Worm (Caenorhabditis elegans) whole organism, L4 larva: ENCODE measurements around the gene sec-6.

Source experiments
- F26F4.8 ChIP-seq: fragments of 200-800 bp; sonication (Bioruptor generic); conservative IDR thresholded peaks from 2 replicates; pipeline ENCODE4 v1.3.6; 2022; ENCODE audit warnings: missing genetic modification characterization, missing compliant biosample characterization
- fos-1 ChIP-seq: fragments of 150-350 bp; optimal IDR thresholded peaks from 2 replicates; lab custom pipeline; 2014; ENCODE audit warnings: missing biosample characterization, missing genetic modification characterization
- hlh-30 ChIP-seq: sonication (generic microtip); optimal IDR thresholded peaks from 2 replicates; lab custom pipeline; 2017; ENCODE audit warnings: antibody characterized with exemption, mild to moderate bottlenecking, missing genetic modification characterization, missing compliant biosample characterization; ENCODE audit not compliant: insufficient read depth
- nhr-77 ChIP-seq: fragments of 150-350 bp; optimal IDR thresholded peaks from 2 replicates; lab custom pipeline; 2014; ENCODE audit warnings: missing biosample characterization, missing genetic modification characterization
- pha-4 ChIP-seq, 2 experiments: fragments of 150-350 bp in 1 of 2; fragments of 200-800 bp in 1 of 2; sonication (Bioruptor generic) in 1 of 2; IDR thresholded peaks in 1 of 2; optimal IDR thresholded peaks in 1 of 2; 2 replicates each; pipeline versions ENCODE4 v1.3.6 to Lab custom; 2014 to 2022; ENCODE audit warnings: missing genetic modification characterization in 2 of 2, missing genetic modification reagents in 2 of 2, missing biosample characterization in 1 of 2, missing compliant biosample characterization in 1 of 2
- pqm-1 ChIP-seq: sonication (generic microtip); optimal IDR thresholded peaks from 2 replicates; lab custom pipeline; 2017; ENCODE audit warnings: missing biosample characterization, missing genetic modification characterization

DNA sequence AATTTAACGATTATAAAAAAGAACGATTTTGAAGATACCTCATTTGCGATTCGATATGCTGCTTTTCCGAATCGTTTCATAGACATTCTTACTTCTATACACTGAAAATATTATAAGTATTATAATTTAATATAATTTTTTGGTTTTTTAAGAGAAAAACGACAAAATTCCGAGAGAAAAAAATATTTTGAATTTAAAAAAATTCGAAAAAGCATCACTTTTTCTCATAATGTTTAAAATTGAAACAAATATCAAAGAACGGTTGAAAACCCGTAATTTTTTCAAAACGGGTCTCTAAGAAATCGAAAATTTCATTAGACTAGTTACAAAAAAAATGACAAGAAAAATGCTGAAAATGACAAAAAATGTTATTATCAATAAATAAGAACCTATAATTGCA lies 36.2 kb downstream of the sec-6 start, which contains the start of gene pink-1:
- TF ChIP-seq pqm-1 = no peak
- no peak for TF ChIP-seq F26F4.8
- no peak for TF ChIP-seq nhr-77 (tag; lab: Kevin White, UChicago)
- TF ChIP-seq hlh-30 (tag; lab: Kevin White, UChicago) = no peak
- TF ChIP-seq fos-1 (tag; lab: Kevin White, UChicago) = no peak
- TF ChIP-seq pha-4 (GFP tag; IDR thresholded peaks at IDR 0.05; lab: Robert Waterston, UW) = no peak
- no peak for TF ChIP-seq pha-4 (tag; optimal IDR thresholded peaks at IDR 0.05; lab: Kevin White, UChicago)
